Fruit fly (Drosophila melanogaster): Measurements from ENCODE around the gene CG6951.

CG6951 gene

DNA sequence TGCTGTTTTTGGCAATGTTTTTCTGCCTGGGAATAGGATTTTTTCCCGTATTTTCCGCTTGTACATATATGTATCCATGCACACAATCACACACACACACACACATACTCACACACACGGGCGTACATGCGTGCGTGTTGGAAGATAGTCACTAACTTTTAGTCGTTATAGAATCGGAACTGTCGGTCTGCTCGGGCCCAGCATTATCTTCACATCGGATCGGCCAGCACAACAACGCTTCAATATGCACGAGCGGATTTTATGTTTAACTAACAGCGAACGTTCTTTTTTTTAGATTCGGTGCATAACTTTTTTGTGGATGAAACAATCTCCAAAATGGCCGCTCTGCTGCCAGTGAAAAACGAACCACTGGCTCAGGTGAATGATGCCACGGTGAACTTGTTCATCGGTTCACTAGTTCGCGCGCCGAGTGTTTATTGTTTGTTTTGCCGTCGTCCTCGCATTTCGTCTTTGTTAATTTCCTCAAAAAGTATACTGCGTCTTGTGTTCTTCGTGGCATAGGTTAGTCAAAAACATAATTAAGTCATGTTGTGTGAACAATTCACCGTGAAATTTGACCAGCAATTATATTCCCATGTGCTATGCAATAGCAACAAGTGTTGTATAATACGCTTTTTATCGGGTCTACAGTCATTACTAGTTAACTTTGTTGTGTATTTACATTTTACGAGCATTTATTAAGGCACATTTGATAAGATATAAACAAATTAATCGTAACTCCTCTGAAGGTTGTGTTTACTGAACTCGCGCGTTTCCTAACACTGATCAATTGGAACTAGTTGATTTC lies at the start of gene CG6951, which contains the start of gene CG17233:
Gene CG6951 (plus strand): TSS at position 105 of the 808 bp plus-strand sequence.
Gene CG17233 (minus strand): TSS at position 741 of the 808 bp plus-strand sequence.
- TF ChIP-seq usp (GFP tag; optimal IDR thresholded peaks at IDR 0.05), result no peak
- TF ChIP-seq CG8478 (optimal IDR thresholded peaks at IDR 0.05), result no peak
- TF ChIP-seq psq (optimal IDR thresholded peaks at IDR 0.05), result no peak
- TF ChIP-seq EcR (GFP tag; optimal IDR thresholded peaks at IDR 0.05), result no peak
- TF ChIP-seq pan (optimal IDR thresholded peaks at IDR 0.05), result no peak

DNA sequence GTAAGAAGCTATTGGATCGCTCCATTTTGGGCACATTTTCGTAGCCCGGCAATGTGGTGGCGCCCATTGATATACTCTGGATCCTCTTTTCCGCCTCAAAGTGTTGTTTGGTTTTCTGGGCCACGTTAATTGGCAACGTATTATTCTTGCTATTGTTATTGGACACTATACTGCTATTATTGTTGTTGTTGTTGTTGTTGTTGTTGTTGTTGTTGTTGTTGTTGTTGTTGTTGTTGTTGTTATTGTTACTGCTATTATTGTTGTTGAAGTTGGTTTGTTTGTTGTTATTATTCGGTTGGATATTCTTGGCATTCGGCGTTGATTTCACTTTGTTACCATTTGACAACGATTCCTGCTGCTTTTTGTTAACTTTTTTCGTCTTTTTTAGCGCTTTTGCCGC lies 49.2 kb upstream of the CG6951 start:
- TF ChIP-seq usp (GFP tag; optimal IDR thresholded peaks at IDR 0.05), result no peak
- no peak for TF ChIP-seq CG8478 (optimal IDR thresholded peaks at IDR 0.05)
- TF ChIP-seq psq (optimal IDR thresholded peaks at IDR 0.05), result no peak
- no peak for TF ChIP-seq Dll (optimal IDR thresholded peaks at IDR 0.05)
- TF ChIP-seq EcR (GFP tag; optimal IDR thresholded peaks at IDR 0.05), result no peak
- no peak for TF ChIP-seq pan (optimal IDR thresholded peaks at IDR 0.05)

DNA sequence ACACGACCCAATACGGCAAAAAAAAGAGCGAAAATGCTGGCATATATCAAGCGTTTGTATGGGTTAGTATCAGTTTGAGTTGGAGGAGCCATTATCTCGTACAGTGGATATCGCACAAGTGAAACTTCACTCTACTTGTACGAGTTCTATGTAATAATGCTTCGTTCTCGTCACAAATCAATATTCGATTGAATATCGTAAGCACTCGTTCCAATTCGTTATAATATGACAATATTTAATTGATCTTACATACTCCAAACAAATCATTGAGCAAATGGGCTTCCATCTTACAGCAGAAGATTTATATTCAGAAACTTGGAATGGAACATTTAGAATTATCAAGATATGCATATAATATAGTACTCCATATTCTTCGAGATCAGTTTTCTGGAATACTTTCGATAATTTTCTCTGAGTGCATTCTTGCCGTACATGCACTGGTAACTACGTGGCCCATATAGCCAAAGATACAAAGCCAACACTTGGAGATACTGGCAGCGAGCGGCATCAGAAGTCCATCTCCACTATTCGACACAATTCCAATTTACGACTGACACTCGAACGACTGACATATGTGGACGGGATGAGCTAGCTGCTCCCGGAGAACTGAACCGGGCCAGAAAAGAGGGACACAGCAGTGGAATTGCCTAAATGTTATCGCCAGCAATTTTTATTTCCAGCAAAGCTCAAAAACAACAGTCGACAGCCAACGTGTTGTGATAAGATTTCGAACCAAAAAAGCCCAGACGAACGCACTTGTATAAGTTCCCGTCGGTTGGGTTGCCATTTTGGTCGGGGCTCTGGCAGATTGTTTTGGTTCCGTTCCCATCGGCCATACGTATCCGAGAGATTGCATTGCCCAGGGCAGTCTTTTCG lies 48.0 kb upstream of the CG6951 start:
- no peak for TF ChIP-seq EcR (GFP tag; optimal IDR thresholded peaks at IDR 0.05)
- no peak for TF ChIP-seq Dll (optimal IDR thresholded peaks at IDR 0.05)
- TF ChIP-seq CG8478 (optimal IDR thresholded peaks at IDR 0.05), result no peak
- TF ChIP-seq psq (optimal IDR thresholded peaks at IDR 0.05), result no peak
- TF ChIP-seq usp (GFP tag; optimal IDR thresholded peaks at IDR 0.05), result no peak
- no peak for TF ChIP-seq pan (optimal IDR thresholded peaks at IDR 0.05)

DNA sequence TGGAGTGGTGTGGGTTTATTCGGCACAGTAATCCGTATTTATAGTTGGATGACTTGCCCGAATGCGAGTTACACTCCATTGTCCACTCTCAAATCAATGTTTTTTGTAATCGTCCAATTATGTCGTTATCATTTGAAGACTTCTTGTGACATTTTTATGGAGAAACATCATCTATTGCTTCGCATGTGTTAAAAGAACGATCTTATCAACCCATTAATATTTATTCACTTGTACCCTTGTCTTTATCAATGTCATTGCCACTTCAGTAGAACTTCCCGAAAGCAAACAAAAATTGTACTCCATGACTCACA lies 47.4 kb upstream of the CG6951 start:
- TF ChIP-seq usp (GFP tag; optimal IDR thresholded peaks at IDR 0.05), result no peak
- TF ChIP-seq Dll (optimal IDR thresholded peaks at IDR 0.05), result no peak
- TF ChIP-seq CG8478 (optimal IDR thresholded peaks at IDR 0.05), result no peak
- no peak for TF ChIP-seq pan (optimal IDR thresholded peaks at IDR 0.05)
- TF ChIP-seq psq (optimal IDR thresholded peaks at IDR 0.05), result no peak
- no peak for TF ChIP-seq EcR (GFP tag; optimal IDR thresholded peaks at IDR 0.05)

DNA sequence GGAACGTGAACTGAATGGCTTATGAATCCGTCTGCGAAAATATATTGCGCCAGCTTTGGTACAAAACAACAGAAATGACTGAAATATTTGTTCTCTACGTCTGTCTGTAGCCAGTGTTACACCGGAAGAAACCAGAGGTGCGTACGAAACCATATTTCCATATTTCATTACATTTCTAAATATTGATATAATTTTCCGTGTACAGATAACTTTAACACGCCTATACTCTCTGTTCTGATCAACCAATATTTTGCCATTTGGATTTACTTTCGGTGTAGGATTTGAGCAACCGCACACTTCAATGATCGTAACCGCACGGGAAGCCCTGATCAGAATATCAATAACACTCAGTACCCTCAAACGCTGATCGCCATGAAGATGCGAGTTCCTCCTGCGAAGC lies 46.3 kb upstream of the CG6951 start:
- TF ChIP-seq pan (optimal IDR thresholded peaks at IDR 0.05), result no peak
- TF ChIP-seq usp (GFP tag; optimal IDR thresholded peaks at IDR 0.05), result no peak
- TF ChIP-seq psq (optimal IDR thresholded peaks at IDR 0.05), result no peak
- no peak for TF ChIP-seq Dll (optimal IDR thresholded peaks at IDR 0.05)
- no peak for TF ChIP-seq EcR (GFP tag; optimal IDR thresholded peaks at IDR 0.05)
- no peak for TF ChIP-seq CG8478 (optimal IDR thresholded peaks at IDR 0.05)

DNA sequence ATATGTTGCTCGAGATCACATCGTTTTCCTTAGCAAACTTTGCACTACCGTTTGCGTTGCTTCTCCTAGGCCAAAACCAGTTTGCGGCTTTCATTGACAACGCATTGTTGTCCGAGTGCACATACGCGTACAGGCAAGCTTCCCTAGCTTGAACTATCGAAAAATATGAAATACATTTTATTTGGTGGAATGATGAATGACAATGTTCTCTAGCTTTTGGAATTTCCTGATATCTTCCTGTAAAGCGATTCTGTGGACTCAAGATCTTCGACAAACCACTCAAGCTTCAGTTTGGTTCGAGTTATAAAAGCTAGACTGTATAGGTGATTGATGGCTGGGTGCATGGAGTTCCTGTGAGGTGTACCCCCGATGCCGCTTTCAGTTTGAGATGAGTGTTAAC lies 45.2 kb upstream of the CG6951 start:
- TF ChIP-seq psq (optimal IDR thresholded peaks at IDR 0.05) (no peak), pan (optimal IDR thresholded peaks at IDR 0.05) (no peak), Dll (optimal IDR thresholded peaks at IDR 0.05) (no peak), usp (GFP tag; optimal IDR thresholded peaks at IDR 0.05) (no peak), EcR (GFP tag; optimal IDR thresholded peaks at IDR 0.05) (no peak), CG8478 (optimal IDR thresholded peaks at IDR 0.05) (no peak)

DNA sequence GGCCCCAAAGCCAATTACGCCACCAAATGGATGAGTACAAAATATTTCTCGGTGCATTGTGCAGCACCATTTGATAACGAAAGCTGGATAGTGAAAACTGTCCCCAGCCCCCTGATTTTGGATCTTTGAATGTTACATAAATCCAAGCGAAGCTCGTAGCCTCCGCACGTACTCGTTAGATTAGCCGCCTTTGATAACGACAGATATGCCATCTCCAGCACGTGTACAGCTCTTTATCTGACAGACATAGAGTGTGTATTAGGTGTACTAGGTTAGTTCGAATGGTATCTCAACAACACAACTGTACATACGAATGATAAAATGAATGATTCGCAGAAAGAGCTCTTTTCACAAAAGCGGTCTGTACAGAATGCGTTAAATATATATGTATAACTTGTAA lies 44.7 kb upstream of the CG6951 start:
- TF ChIP-seq CG8478 (optimal IDR thresholded peaks at IDR 0.05) (no peak), pan (optimal IDR thresholded peaks at IDR 0.05) (no peak), EcR (GFP tag; optimal IDR thresholded peaks at IDR 0.05) (no peak), usp (GFP tag; optimal IDR thresholded peaks at IDR 0.05) (no peak), psq (optimal IDR thresholded peaks at IDR 0.05) (no peak), Dll (optimal IDR thresholded peaks at IDR 0.05) (no peak)

DNA sequence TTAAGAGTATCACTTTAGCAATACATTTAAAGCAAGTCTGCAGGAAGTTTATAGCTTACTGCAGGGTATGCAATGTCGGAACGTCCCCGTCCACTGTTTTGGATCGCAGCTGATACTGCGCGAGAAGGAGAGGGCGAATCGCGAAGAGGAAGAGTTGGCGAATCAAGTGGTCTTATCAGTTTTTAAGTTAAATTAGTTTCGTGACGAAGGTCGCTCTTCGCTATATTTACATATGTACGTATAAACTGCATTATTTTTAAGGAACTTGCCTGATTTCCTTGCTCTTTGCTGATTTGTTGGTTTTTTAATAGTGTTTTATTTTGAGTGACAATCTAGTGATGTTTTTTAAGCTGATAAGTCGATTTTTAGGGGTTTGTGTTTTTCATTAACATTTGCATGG lies 43.9 kb upstream of the CG6951 start:
- no peak for TF ChIP-seq Dll (optimal IDR thresholded peaks at IDR 0.05)
- no peak for TF ChIP-seq CG8478 (optimal IDR thresholded peaks at IDR 0.05)
- TF ChIP-seq psq (optimal IDR thresholded peaks at IDR 0.05), result no peak
- no peak for TF ChIP-seq EcR (GFP tag; optimal IDR thresholded peaks at IDR 0.05)
- no peak for TF ChIP-seq pan (optimal IDR thresholded peaks at IDR 0.05)
- no peak for TF ChIP-seq usp (GFP tag; optimal IDR thresholded peaks at IDR 0.05)

DNA sequence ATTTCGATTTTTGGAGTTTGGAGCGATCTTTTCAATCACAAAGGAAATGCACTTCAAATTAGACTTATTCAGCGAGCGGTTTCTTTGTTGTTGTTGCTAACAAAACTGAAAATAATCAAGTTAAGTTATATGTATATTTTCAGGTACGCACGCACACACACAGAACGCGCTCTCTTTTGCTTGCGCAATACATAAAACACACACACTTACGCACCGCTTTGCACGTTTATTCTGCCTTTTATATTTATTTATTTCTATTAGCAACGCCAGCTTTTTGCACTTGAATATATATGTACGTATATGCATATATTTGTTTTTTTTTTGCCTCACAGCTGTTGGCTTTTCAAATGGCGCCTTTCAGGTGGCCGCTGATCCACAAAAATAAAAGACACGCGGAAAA lies 43.4 kb upstream of the CG6951 start:
- TF ChIP-seq psq (optimal IDR thresholded peaks at IDR 0.05), result no peak
- no peak for TF ChIP-seq EcR (GFP tag; optimal IDR thresholded peaks at IDR 0.05)
- TF ChIP-seq usp (GFP tag; optimal IDR thresholded peaks at IDR 0.05), result no peak
- TF ChIP-seq CG8478 (optimal IDR thresholded peaks at IDR 0.05), result no peak
- no peak for TF ChIP-seq Dll (optimal IDR thresholded peaks at IDR 0.05)
- no peak for TF ChIP-seq pan (optimal IDR thresholded peaks at IDR 0.05)

DNA sequence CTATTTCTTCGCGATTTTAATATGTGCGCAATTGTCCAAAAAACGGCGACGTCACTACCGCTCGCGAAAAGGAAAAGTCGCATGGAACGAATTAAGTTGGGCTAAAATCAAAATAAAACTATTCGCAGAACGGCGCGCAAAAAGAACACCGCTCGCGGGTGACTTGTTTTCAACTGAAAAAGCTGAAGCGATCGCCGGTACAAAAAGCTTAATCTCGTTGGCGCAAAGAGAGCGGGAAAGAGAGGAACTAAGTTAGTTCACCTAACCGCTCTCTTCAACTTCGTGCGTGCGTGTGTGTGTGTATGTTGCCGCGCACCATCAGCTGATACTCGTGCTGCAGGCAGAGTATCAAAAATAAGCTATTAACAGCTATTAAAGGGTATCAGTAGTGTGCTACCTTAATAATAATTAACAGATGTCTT lies 42.9 kb upstream of the CG6951 start, which contains the start of gene CG42674:
Gene CG42674 (minus strand): TSS at position 180 of the 422 bp plus-strand sequence.
- no peak for TF ChIP-seq pan (optimal IDR thresholded peaks at IDR 0.05)
- no peak for TF ChIP-seq usp (GFP tag; optimal IDR thresholded peaks at IDR 0.05)
- no peak for TF ChIP-seq Dll (optimal IDR thresholded peaks at IDR 0.05)
- TF ChIP-seq CG8478 (optimal IDR thresholded peaks at IDR 0.05), result no peak
- no peak for TF ChIP-seq EcR (GFP tag; optimal IDR thresholded peaks at IDR 0.05)
- TF ChIP-seq psq (optimal IDR thresholded peaks at IDR 0.05), result no peak

DNA sequence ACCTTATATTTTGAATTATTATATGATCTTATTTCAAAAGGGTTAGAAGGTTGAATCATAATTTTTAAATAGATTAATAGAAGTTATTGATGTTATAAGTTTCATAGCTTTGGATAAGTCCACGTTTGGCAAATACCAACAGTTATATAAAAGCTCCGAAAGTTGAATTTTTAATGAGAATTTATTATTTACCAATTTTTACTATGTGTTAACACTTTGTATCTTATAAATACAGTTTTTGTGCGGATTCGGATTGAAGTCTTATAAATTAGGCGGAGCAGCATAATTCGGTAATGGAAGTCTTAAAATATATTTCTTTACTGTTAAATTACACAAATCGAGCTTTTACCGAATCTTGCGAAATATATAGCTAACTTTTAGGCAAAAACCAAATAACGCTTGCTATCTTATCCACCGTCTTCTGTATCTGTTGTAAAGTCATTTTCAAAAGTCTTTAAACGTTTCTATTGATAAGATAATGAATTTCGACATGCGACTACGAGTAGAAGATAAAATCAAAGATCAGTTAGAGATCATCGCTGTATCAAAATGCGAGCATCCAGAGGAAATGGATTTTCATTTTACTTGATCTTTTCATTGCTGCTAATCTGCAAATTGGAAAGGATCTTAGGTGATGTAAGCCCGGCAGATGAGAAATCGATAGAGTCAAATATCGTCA lies 41.4 kb upstream of the CG6951 start, which contains the start of gene CG42833:
Gene CG42833 (plus strand): TSS at position 525 of the 679 bp plus-strand sequence.
- TF ChIP-seq psq (optimal IDR thresholded peaks at IDR 0.05), result no peak
- no peak for TF ChIP-seq EcR (GFP tag; optimal IDR thresholded peaks at IDR 0.05)
- TF ChIP-seq usp (GFP tag; optimal IDR thresholded peaks at IDR 0.05), result no peak
- TF ChIP-seq pan (optimal IDR thresholded peaks at IDR 0.05), result no peak
- no peak for TF ChIP-seq CG8478 (optimal IDR thresholded peaks at IDR 0.05)
- no peak for TF ChIP-seq Dll (optimal IDR thresholded peaks at IDR 0.05)

Measured in whole organism.